Fruit fly (Drosophila melanogaster): ENCODE results near the gene Sema1a.

Sema1a gene

DNA sequence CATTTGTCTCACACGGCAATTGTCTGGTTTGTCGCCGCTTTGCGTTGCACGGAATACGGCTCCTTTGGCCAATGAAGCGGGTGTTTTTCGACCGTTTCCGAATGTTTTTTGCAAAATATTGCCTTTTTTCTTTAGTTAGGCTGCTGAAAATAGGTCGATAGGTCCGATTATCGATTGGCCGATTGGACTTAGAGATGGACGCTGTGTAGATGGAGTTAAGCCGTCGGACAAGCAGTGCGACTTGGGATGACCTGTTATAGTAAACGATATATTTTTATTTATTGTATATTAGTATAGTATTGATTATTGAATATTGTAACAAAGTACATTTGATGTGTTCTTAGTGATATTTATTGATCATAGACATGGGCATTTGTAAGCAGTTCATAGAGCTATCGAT lies 13.6 kb upstream of the Sema1a start, which contains the start of the genes lmgA and lmgB (continued):
- peak; percentile 81 for TF ChIP-seq Med (GFP tag)
- no peak for TF ChIP-seq Asciz (GFP tag; optimal IDR thresholded peaks at IDR 0.05)
- no peak for TF ChIP-seq CG7928 (GFP tag; optimal IDR thresholded peaks at IDR 0.05)
- TF ChIP-seq CG4730 (GFP tag; IDR thresholded peaks at IDR 0.05): no peak
- TF ChIP-seq ci (GFP tag; IDR thresholded peaks at IDR 0.05): peak; percentile 36; the same call in 1 of the 3 replicates
- TF ChIP-seq mld (GFP tag; IDR thresholded peaks at IDR 0.05; ENCODE audit: partially characterized antibody): peak; percentile 85
- TF ChIP-seq CG15696 (tag; optimal IDR thresholded peaks at IDR 0.05): peak; percentile 16
- TF ChIP-seq dmrt99B (tag; optimal IDR thresholded peaks at IDR 0.05): no peak
- peak; percentile 6 for TF ChIP-seq nerfin-1 (tag; optimal IDR thresholded peaks at IDR 0.05)
- TF ChIP-seq CG10147 (GFP tag; optimal IDR thresholded peaks at IDR 0.05): peak; percentile 8
- TF ChIP-seq CG34224 (GFP tag; IDR thresholded peaks at IDR 0.05; ENCODE audit: partially characterized antibody): peak; percentile 75
- no peak for TF ChIP-seq da (GFP tag; optimal IDR thresholded peaks at IDR 0.05)
- TF ChIP-seq tna (GFP tag; IDR thresholded peaks at IDR 0.05; ENCODE audit: partially characterized antibody): peak; percentile 89
- peak; percentile 88 for TF ChIP-seq vnd (GFP tag; IDR thresholded peaks at IDR 0.05; ENCODE audit: partially characterized antibody)
- TF ChIP-seq Nf-YB (GFP tag; optimal IDR thresholded peaks at IDR 0.05): no peak
- peak; percentile 89 for TF ChIP-seq ato (GFP tag; IDR thresholded peaks at IDR 0.05; ENCODE audit: partially characterized antibody)
- no peak for TF ChIP-seq CG10431 (GFP tag; optimal IDR thresholded peaks at IDR 0.05)
- TF ChIP-seq CG17361 (GFP tag; IDR thresholded peaks at IDR 0.05): peak; percentile 51; the same call in 1 of the 3 replicates
- no peak for TF ChIP-seq CG11398 (GFP tag; optimal IDR thresholded peaks at IDR 0.05)
- TF ChIP-seq cwo (GFP tag; optimal IDR thresholded peaks at IDR 0.05): no peak
- peak; percentile 51 for TF ChIP-seq CG12942 (GFP tag; optimal IDR thresholded peaks at IDR 0.05)
- TF ChIP-seq Hand (GFP tag; optimal IDR thresholded peaks at IDR 0.05): no peak
- TF ChIP-seq HLH4C (GFP tag; IDR thresholded peaks at IDR 0.05; ENCODE audit: partially characterized antibody): peak; percentile 97
- no peak for TF ChIP-seq gt (GFP tag; IDR thresholded peaks at IDR 0.05)
- TF ChIP-seq CG18476 (GFP tag; optimal IDR thresholded peaks at IDR 0.05): peak; percentile 20
- no peak for TF ChIP-seq ara (GFP tag; IDR thresholded peaks at IDR 0.05)
- TF ChIP-seq pb (GFP tag; optimal IDR thresholded peaks at IDR 0.05): no peak
- no peak for TF ChIP-seq CG10979 (tag; optimal IDR thresholded peaks at IDR 0.05)
- no peak for TF ChIP-seq CG11247 (GFP tag; IDR thresholded peaks at IDR 0.05)
- no peak for TF ChIP-seq CG12769 (tag; optimal IDR thresholded peaks at IDR 0.05)
- peak; percentile 24; the same call in 1 of the 3 replicates for TF ChIP-seq H15 (GFP tag; IDR thresholded peaks at IDR 0.05)
- no peak for TF ChIP-seq CG9609 (GFP tag; optimal IDR thresholded peaks at IDR 0.05)
- no peak for TF ChIP-seq CG13894 (tag; optimal IDR thresholded peaks at IDR 0.05)
- TF ChIP-seq esg (GFP tag; conservative IDR thresholded peaks at IDR 0.05): peak; percentile 37
- TF ChIP-seq jumu (GFP tag; optimal IDR thresholded peaks at IDR 0.05): no peak
- peak; percentile 70 for TF ChIP-seq CG12391 (tag; optimal IDR thresholded peaks at IDR 0.05)
- no peak for TF ChIP-seq Mrtf (GFP tag; IDR thresholded peaks at IDR 0.05)
- TF ChIP-seq HHEX (GFP tag; optimal IDR thresholded peaks at IDR 0.05): no peak
- no peak for TF ChIP-seq CG18619 (GFP tag; optimal IDR thresholded peaks at IDR 0.05)
- no peak for TF ChIP-seq Mad (GFP tag; optimal IDR thresholded peaks at IDR 0.05)
- no peak for TF ChIP-seq Antp (GFP tag; optimal IDR thresholded peaks at IDR 0.05)
- no peak for TF ChIP-seq CG17568 (GFP tag; optimal IDR thresholded peaks at IDR 0.05)
- TF ChIP-seq lov (optimal IDR thresholded peaks at IDR 0.05): no peak
- no peak for TF ChIP-seq lov (GFP tag; IDR thresholded peaks at IDR 0.05)
- no peak for TF ChIP-seq CG2202 (tag; optimal IDR thresholded peaks at IDR 0.05)
- no peak for TF ChIP-seq hkb (optimal IDR thresholded peaks at IDR 0.05)
- peak; percentile 30; the same call in 1 of the 2 replicates for TF ChIP-seq hkb (GFP tag; IDR thresholded peaks at IDR 0.05)
- no peak for TF ChIP-seq jigr1 (GFP tag; IDR thresholded peaks at IDR 0.05)
- no peak for TF ChIP-seq fu2 (GFP tag; optimal IDR thresholded peaks at IDR 0.05)
- TF ChIP-seq CG12299 (tag; optimal IDR thresholded peaks at IDR 0.05): no peak
- TF ChIP-seq CG15601 (tag; optimal IDR thresholded peaks at IDR 0.05): peak; percentile 44

Data from whole organism, embryonic.